Worm (Caenorhabditis elegans) whole organism, L1 larva: Measurements from ENCODE around the gene ncx-1.
A peak's percentile ranks its signal among the peaks of the same experiment; 100 is the strongest.

Source experiments
- C04F5.9 ChIP-seq: sonication (generic microtip); optimal IDR thresholded peaks from 2 replicates; lab custom pipeline; 2016; ENCODE audit warnings: missing genetic modification characterization, missing compliant biosample characterization
- C16A3.4 ChIP-seq: fragments of 150-350 bp; optimal IDR thresholded peaks from 2 replicates; lab custom pipeline; 2014; ENCODE audit warnings: missing biosample characterization, missing genetic modification characterization
- aha-1 ChIP-seq: fragments of 150-350 bp; optimal IDR thresholded peaks from 2 replicates; lab custom pipeline; 2014; ENCODE audit warnings: missing biosample characterization, missing genetic modification characterization
- alr-1 ChIP-seq: fragments of 200-800 bp; sonication (Bioruptor generic); optimal IDR thresholded peaks from 2 replicates; lab custom pipeline; 2018; ENCODE audit warnings: borderline replicate concordance, mild to moderate bottlenecking, missing genetic modification characterization, missing compliant biosample characterization
- aly-2 ChIP-seq: fragments of 150-350 bp; optimal IDR thresholded peaks from 2 replicates; lab custom pipeline; 2014; ENCODE audit warnings: missing biosample characterization, missing genetic modification characterization
- blmp-1 ChIP-seq: fragments of 150-350 bp; optimal IDR thresholded peaks from 2 replicates; lab custom pipeline; 2014; ENCODE audit warnings: missing biosample characterization, missing genetic modification characterization
- ceh-82 ChIP-seq, 3 experiments: fragments of 150-350 bp in 1 of 3; sonication (generic microtip) in 2 of 3; optimal IDR thresholded peaks; 2 replicates each; lab custom pipeline; 2014 to 2017; ENCODE audit warnings: missing biosample characterization in 3 of 3, missing genetic modification characterization in 3 of 3
- ces-1 ChIP-seq: fragments of 150-350 bp; optimal IDR thresholded peaks from 2 replicates; lab custom pipeline; 2014; ENCODE audit warnings: missing biosample characterization, missing genetic modification reagents, missing genetic modification characterization
- efl-1 ChIP-seq, 4 experiments: fragments of 150-350 bp; optimal IDR thresholded peaks in 3 of 4; peaks in 1 of 4; 1 replicate in 1 of 4; 2 replicates in 3 of 4; lab custom pipeline; 2014; ENCODE audit warnings: missing biosample characterization in 2 of 4, missing genetic modification characterization in 2 of 4, missing genetic modification reagents in 2 of 4
- efl-3 ChIP-seq: fragments of 200-800 bp; sonication (Bioruptor generic); optimal IDR thresholded peaks from 2 replicates; lab custom pipeline; 2018; ENCODE audit warnings: mild to moderate bottlenecking, missing genetic modification characterization, missing compliant biosample characterization
- egl-27 ChIP-seq, 2 experiments: fragments of 150-350 bp in 1 of 2; sonication (generic microtip); optimal IDR thresholded peaks; 3 replicates each; lab custom pipeline; 2017 to 2018; ENCODE audit warnings: missing biosample characterization in 2 of 2, missing genetic modification characterization in 2 of 2, missing genetic modification reagents in 2 of 2
- ets-5 ChIP-seq: fragments of 200-800 bp; sonication (Bioruptor generic); IDR thresholded peaks from 2 replicates; pipeline ENCODE4 v1.3.6; 2022; ENCODE audit warnings: missing genetic modification characterization, missing compliant biosample characterization
- fkh-10 ChIP-seq: sonication (generic microtip); optimal IDR thresholded peaks from 2 replicates; lab custom pipeline; 2017; ENCODE audit warnings: missing biosample characterization, missing genetic modification reagents, missing genetic modification characterization
- irx-1 ChIP-seq: sonication (generic microtip); optimal IDR thresholded peaks from 2 replicates; lab custom pipeline; 2016; ENCODE audit warnings: missing genetic modification characterization, missing compliant biosample characterization
- isw-1 ChIP-seq: fragments of 200-800 bp; sonication (Bioruptor generic); IDR thresholded peaks from 2 replicates; pipeline ENCODE4 v1.3.6; 2022; ENCODE audit warnings: missing genetic modification characterization, missing compliant biosample characterization
- jun-1 ChIP-seq: fragments of 150-350 bp; optimal IDR thresholded peaks from 2 replicates; lab custom pipeline; 2014; ENCODE audit warnings: missing biosample characterization, missing genetic modification reagents, missing genetic modification characterization
- lin-35 ChIP-seq, 2 experiments: fragments of 150-350 bp; optimal IDR thresholded peaks; 2 replicates each; lab custom pipeline; 2014; ENCODE audit warnings: missing biosample characterization in 2 of 2, missing genetic modification characterization in 2 of 2, missing genetic modification reagents in 2 of 2
- lsy-2 ChIP-seq, 2 experiments: fragments of 150-350 bp; optimal IDR thresholded peaks; 2 replicates each; lab custom pipeline; 2014; ENCODE audit warnings: missing biosample characterization in 2 of 2, missing genetic modification characterization in 2 of 2
- mdl-1 ChIP-seq, 2 experiments: fragments of 150-350 bp; optimal IDR thresholded peaks; 2 replicates each; lab custom pipeline; 2014 to 2017; ENCODE audit warnings: missing biosample characterization in 2 of 2, missing genetic modification characterization in 2 of 2, inconsistent platforms in 1 of 2
- mef-2 ChIP-seq: fragments of 150-350 bp; optimal IDR thresholded peaks from 2 replicates; lab custom pipeline; 2014; ENCODE audit warnings: missing biosample characterization, missing genetic modification characterization
- nhr-11 ChIP-seq: fragments of 150-350 bp; optimal IDR thresholded peaks from 2 replicates; lab custom pipeline; 2014; ENCODE audit warnings: missing biosample characterization, missing genetic modification characterization
- nhr-19 ChIP-seq: fragments of 200-800 bp; sonication (Bioruptor generic); conservative IDR thresholded peaks from 2 replicates; pipeline ENCODE4 v1.3.6; 2022; ENCODE audit warnings: missing genetic modification characterization, missing compliant biosample characterization
- nhr-28 ChIP-seq: fragments of 150-350 bp; optimal IDR thresholded peaks from 2 replicates; lab custom pipeline; 2014; ENCODE audit warnings: missing biosample characterization, missing genetic modification characterization
- nhr-71 ChIP-seq: sonication (generic microtip); optimal IDR thresholded peaks from 2 replicates; lab custom pipeline; 2016; ENCODE audit warnings: mild to moderate bottlenecking, missing genetic modification characterization, moderate library complexity, missing compliant biosample characterization
- nhr-76 ChIP-seq: sonication (generic microtip); optimal IDR thresholded peaks from 2 replicates; lab custom pipeline; 2017; ENCODE audit warnings: missing biosample characterization, missing genetic modification characterization
- pag-3 ChIP-seq: sonication (generic microtip); optimal IDR thresholded peaks from 2 replicates; lab custom pipeline; 2017; ENCODE audit warnings: missing genetic modification characterization, mild to moderate bottlenecking, missing compliant biosample characterization, antibody characterized with exemption, borderline replicate concordance; ENCODE audit not compliant: insufficient read depth
- pax-3 ChIP-seq: fragments of 200-800 bp; sonication (Bioruptor generic); optimal IDR thresholded peaks from 2 replicates; lab custom pipeline; 2018; ENCODE audit warnings: mild to moderate bottlenecking, missing genetic modification characterization, moderate library complexity, missing compliant biosample characterization
- rnt-1 ChIP-seq: sonication (generic microtip); optimal IDR thresholded peaks from 2 replicates; lab custom pipeline; 2016; ENCODE audit warnings: mild to moderate bottlenecking, missing genetic modification characterization, moderate library complexity, missing compliant biosample characterization
- snpc-4 ChIP-seq: fragments of 150-350 bp; optimal IDR thresholded peaks from 2 replicates; lab custom pipeline; 2014; ENCODE audit warnings: missing biosample characterization, missing genetic modification characterization
- sox-4 ChIP-seq: sonication (generic microtip); optimal IDR thresholded peaks from 2 replicates; lab custom pipeline; 2016; ENCODE audit warnings: missing genetic modification characterization, missing compliant biosample characterization
- sup-37 ChIP-seq: fragments of 200-800 bp; sonication (Bioruptor generic); optimal IDR thresholded peaks from 2 replicates; lab custom pipeline; 2018; ENCODE audit warnings: mild to moderate bottlenecking, missing genetic modification characterization, missing compliant biosample characterization
- swsn-7 ChIP-seq: sonication (generic microtip); optimal IDR thresholded peaks from 2 replicates; lab custom pipeline; 2016; ENCODE audit warnings: missing genetic modification characterization, missing compliant biosample characterization
- vab-15 ChIP-seq: sonication (generic microtip); optimal IDR thresholded peaks from 2 replicates; lab custom pipeline; 2017; ENCODE audit warnings: missing genotype, mild to moderate bottlenecking, missing genetic modification characterization, missing compliant biosample characterization
- zip-4 ChIP-seq: fragments of 200-800 bp; sonication (Bioruptor generic); optimal IDR thresholded peaks from 2 replicates; lab custom pipeline; 2018; ENCODE audit warnings: mild to moderate bottlenecking, missing genetic modification characterization, moderate library complexity, missing compliant biosample characterization

ncx-1 gene

ce11 chrV:20143711-20144110 is 23.2 kb upstream of the ncx-1 start:
- TF ChIP-seq C04F5.9 = no peak
- no peak for TF ChIP-seq sox-4 (tag; lab: Kevin White, UChicago)
- no peak for TF ChIP-seq sup-37 (GFP tag; lab: Kevin White, UChicago)
- peak; percentile 7 for TF ChIP-seq snpc-4

- TF ChIP-seq nhr-28 (no peak), pag-3 (tag; lab: Kevin White, UChicago) (no peak), jun-1 (tag; lab: Kevin White, UChicago) (no peak), nhr-76 (tag; lab: Kevin White, UChicago) (no peak), ceh-82 (tag; optimal IDR thresholded peaks at IDR 0.05; lab: Kevin White, UChicago) (no peak), vab-15 (tag; lab: Kevin White, UChicago) (no peak), efl-3 (GFP tag; lab: Kevin White, UChicago) (no peak), ces-1 (no peak), aha-1 (tag; lab: Kevin White, UChicago) (no peak)
Observed at ce11 chrV:20142285-20142684, 21.8 kb upstream of the ncx-1 start, which contains the start of gene Y113G7A.12. TSS of gene Y113G7A.12 (plus strand) at chrV:20142585.

DNA sequence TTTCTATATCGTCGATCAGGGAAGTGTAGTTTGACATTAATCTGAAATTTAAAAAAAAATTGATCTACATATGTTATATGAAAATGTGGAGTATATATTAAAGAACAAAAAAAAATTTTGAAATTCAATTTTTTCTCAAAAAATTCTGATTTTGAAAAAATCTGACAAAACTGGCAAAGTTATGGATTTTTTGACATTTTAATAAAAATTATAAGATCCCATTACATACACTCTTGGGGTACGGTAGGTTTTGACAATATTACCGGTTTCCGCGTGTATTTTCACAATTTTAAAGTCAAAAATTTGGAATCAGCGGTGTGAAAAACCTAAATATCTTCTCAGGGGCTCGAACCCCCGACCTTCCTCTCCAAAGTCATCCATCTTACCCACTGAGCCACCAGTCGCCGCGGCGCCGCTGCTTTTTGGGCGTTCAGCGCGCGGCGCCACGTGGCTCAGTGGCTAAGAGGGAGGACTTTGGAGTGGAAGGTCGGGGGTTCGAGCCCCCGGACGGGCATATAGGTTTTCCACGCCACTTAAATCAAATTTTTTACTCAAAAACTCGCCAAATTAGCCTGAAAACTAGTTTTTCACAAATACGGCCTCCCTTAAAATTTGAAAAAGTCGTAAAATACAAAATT is 18.1 kb upstream of the ncx-1 start, which contains the start of gene Y113G7A.14:
Gene Y113G7A.14, minus strand, starts transcription at position 51 of the 638 bp plus-strand sequence.
- TF ChIP-seq nhr-11 (tag; lab: Kevin White, UChicago) (no peak), irx-1 (tag; lab: Kevin White, UChicago) (no peak)

DNA sequence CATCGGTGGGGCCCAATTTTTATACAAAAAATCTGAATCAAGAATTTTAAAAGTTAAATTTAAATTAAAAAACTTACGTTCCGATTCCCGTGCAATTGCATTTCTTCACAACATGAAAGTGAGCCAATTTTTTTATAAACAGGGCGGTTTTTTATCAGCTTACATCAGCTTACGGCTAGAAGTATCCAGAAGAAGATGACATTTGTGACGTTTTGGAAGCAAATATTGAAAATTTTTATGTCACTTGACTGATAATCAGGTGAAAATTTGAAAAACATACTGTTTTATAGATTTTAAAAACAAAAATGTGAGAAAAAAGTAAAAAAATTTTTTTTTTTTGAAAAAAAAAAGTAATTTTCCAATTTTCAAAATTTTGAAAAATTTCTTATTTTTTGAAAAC is 14.8 kb upstream of the ncx-1 start, which contains the start of gene Y113G7A.22:
Gene Y113G7A.22, minus strand, starts transcription at position 101 of the 400 bp plus-strand sequence.
- TF ChIP-seq blmp-1 (tag; lab: Kevin White, UChicago) (no peak), pax-3 (tag; lab: Kevin White, UChicago) (no peak), ets-5 (no peak), lsy-2 (tag; optimal IDR thresholded peaks at IDR 0.05; lab: Kevin White, UChicago) (no peak), egl-27 (tag; optimal IDR thresholded peaks at IDR 0.05; lab: Kevin White, UChicago) (no peak), zip-4 (no peak), isw-1 (no peak), nhr-19 (GFP tag; lab: Robert Waterston, UW) (no peak), C16A3.4 (tag; lab: Kevin White, UChicago) (no peak), aly-2 (tag; lab: Kevin White, UChicago) (no peak)

DNA sequence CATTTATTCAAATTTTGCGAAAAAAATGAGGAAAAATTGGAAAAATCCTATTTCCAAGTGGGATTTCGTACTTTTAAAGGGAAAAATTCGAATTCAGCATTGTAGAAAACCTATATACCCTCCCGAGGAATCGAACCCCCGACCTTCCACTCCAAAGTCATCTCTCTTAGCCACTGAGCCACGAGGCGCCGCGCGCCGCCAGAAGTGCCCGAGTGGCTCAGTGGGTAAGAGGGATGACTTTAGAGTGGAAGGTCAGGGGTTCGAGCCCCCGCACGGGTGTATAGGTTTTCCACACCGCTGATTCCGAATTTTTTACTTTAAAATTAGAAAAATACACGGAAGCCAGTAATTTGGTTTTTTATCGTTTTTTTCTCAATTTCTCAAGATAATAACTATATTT is 14.3 kb upstream of the ncx-1 start:
- no peak for TF ChIP-seq mdl-1 (tag; optimal IDR thresholded peaks at IDR 0.05; lab: Kevin White, UChicago)
- TF ChIP-seq lin-35 (GFP tag; optimal IDR thresholded peaks at IDR 0.05; lab: Kevin White, UChicago) = no peak
- TF ChIP-seq rnt-1 (tag; lab: Kevin White, UChicago) = no peak
- no peak for TF ChIP-seq nhr-71 (tag; lab: Kevin White, UChicago)
- no peak for TF ChIP-seq mef-2
- TF ChIP-seq swsn-7 (tag; lab: Kevin White, UChicago) = no peak
- TF ChIP-seq alr-1 (tag; lab: Kevin White, UChicago) = no peak
- TF ChIP-seq lsy-2 (tag; optimal IDR thresholded peaks at IDR 0.05; lab: Kevin White, UChicago) = no peak

DNA sequence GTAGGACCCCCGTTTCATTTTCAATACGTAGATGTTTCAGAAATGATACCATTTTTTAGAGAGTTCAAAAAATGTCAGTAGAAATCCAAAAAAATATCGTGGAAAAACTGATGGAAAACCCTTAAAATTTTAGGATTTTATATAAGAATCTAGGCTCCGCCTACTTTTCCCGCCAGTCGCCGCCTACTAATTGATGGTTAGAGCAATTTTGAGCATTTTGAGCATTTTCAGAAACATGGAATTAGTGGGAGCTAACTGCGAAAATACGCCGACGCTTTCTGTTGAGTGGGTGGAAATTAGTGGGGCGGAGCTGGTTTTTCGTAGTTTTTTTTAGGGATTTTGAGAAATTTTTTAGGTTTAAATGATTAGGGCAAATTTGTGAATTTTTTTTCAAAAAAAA is 12.7 kb upstream of the ncx-1 start, which contains the start of gene ssu-1:
Gene ssu-1, minus strand, starts transcription at position 101 of the 400 bp plus-strand sequence.
- TF ChIP-seq efl-1 (optimal IDR thresholded peaks at IDR 0.05; lab: Kevin White, UChicago) (no peak), efl-1 (GFP tag; optimal IDR thresholded peaks at IDR 0.05 in 1 of 2; lab: Kevin White, UChicago) (peak in 1 of 2 experiments; percentile 25), fkh-10 (GFP tag; lab: Kevin White, UChicago) (no peak)
- TF ChIP-seq, all 84 proteins: peak for 1
